Worm (Caenorhabditis elegans) whole organism, L1 larva: ENCODE measurements around the gene F44G4.6.

Experiments used
- aly-2 ChIP-seq: fragments of 150-350 bp; optimal IDR thresholded peaks from 2 replicates; lab custom pipeline; 2014; ENCODE audit warnings: missing biosample characterization, missing genetic modification characterization
- blmp-1 ChIP-seq: fragments of 150-350 bp; optimal IDR thresholded peaks from 2 replicates; lab custom pipeline; 2014; ENCODE audit warnings: missing biosample characterization, missing genetic modification characterization
- ceh-63 ChIP-seq: fragments of 200-800 bp; sonication (Bioruptor generic); optimal IDR thresholded peaks from 2 replicates; lab custom pipeline; 2018; ENCODE audit warnings: mild to moderate bottlenecking, missing genetic modification characterization, missing compliant biosample characterization
- ceh-82 ChIP-seq, 3 experiments: fragments of 150-350 bp in 1 of 3; sonication (generic microtip) in 2 of 3; optimal IDR thresholded peaks; 2 replicates each; lab custom pipeline; 2014 to 2017; ENCODE audit warnings: missing biosample characterization in 3 of 3, missing genetic modification characterization in 3 of 3
- ceh-90 ChIP-seq: sonication (generic microtip); optimal IDR thresholded peaks from 2 replicates; lab custom pipeline; 2016; ENCODE audit warnings: missing genetic modification characterization, missing compliant biosample characterization
- ces-1 ChIP-seq: fragments of 150-350 bp; optimal IDR thresholded peaks from 2 replicates; lab custom pipeline; 2014; ENCODE audit warnings: missing biosample characterization, missing genetic modification reagents, missing genetic modification characterization
- dsc-1 ChIP-seq: sonication (generic microtip); optimal IDR thresholded peaks from 2 replicates; lab custom pipeline; 2016; ENCODE audit warnings: mild to moderate bottlenecking, missing genetic modification characterization, missing compliant biosample characterization
- efl-1 ChIP-seq, 4 experiments: fragments of 150-350 bp; optimal IDR thresholded peaks in 3 of 4; peaks in 1 of 4; 1 replicate in 1 of 4; 2 replicates in 3 of 4; lab custom pipeline; 2014; ENCODE audit warnings: missing biosample characterization in 2 of 4, missing genetic modification characterization in 2 of 4, missing genetic modification reagents in 2 of 4
- egl-13 ChIP-seq: sonication (generic microtip); optimal IDR thresholded peaks from 2 replicates; lab custom pipeline; 2016; ENCODE audit warnings: missing genotype, missing genetic modification reagents, missing genetic modification characterization, missing compliant biosample characterization
- egl-27 ChIP-seq, 2 experiments: fragments of 150-350 bp in 1 of 2; sonication (generic microtip); optimal IDR thresholded peaks; 3 replicates each; lab custom pipeline; 2017 to 2018; ENCODE audit warnings: missing biosample characterization in 2 of 2, missing genetic modification characterization in 2 of 2, missing genetic modification reagents in 2 of 2
- elt-2 ChIP-seq: sonication (generic microtip); optimal IDR thresholded peaks from 2 replicates; lab custom pipeline; 2016; ENCODE audit warnings: missing genetic modification characterization, mild to moderate bottlenecking, inconsistent platforms, missing compliant biosample characterization, missing genetic modification reagents
- fkh-8 ChIP-seq: sonication (generic microtip); optimal IDR thresholded peaks from 2 replicates; lab custom pipeline; 2016; ENCODE audit warnings: mild to moderate bottlenecking, missing genetic modification characterization, missing compliant biosample characterization
- fos-1 ChIP-seq: fragments of 150-350 bp; optimal IDR thresholded peaks from 2 replicates; lab custom pipeline; 2014; ENCODE audit warnings: missing biosample characterization, missing genetic modification characterization
- hpl-2 ChIP-seq: fragments of 150-350 bp; optimal IDR thresholded peaks from 2 replicates; lab custom pipeline; 2014; ENCODE audit warnings: missing biosample characterization, missing genetic modification reagents, missing genetic modification characterization
- irx-1 ChIP-seq: sonication (generic microtip); optimal IDR thresholded peaks from 2 replicates; lab custom pipeline; 2016; ENCODE audit warnings: missing genetic modification characterization, missing compliant biosample characterization
- lin-13 ChIP-seq: fragments of 150-350 bp; optimal IDR thresholded peaks from 2 replicates; lab custom pipeline; 2014; ENCODE audit warnings: missing biosample characterization, missing genetic modification reagents, missing genetic modification characterization
- lin-14 ChIP-seq: fragments of 200-800 bp; sonication (Bioruptor generic); optimal IDR thresholded peaks from 2 replicates; lab custom pipeline; 2018; ENCODE audit warnings: mild to moderate bottlenecking, missing genetic modification characterization, moderate library complexity, missing compliant biosample characterization
- lin-39 ChIP-seq: fragments of 150-350 bp; optimal IDR thresholded peaks from 2 replicates; lab custom pipeline; 2014; ENCODE audit warnings: missing biosample characterization, missing genetic modification reagents, missing genetic modification characterization
- lsy-2 ChIP-seq, 2 experiments: fragments of 150-350 bp; optimal IDR thresholded peaks; 2 replicates each; lab custom pipeline; 2014; ENCODE audit warnings: missing biosample characterization in 2 of 2, missing genetic modification characterization in 2 of 2
- nhr-20 ChIP-seq: sonication (generic microtip); optimal IDR thresholded peaks from 2 replicates; lab custom pipeline; 2016; ENCODE audit warnings: mild to moderate bottlenecking, missing genetic modification characterization, missing compliant biosample characterization
- nhr-237 ChIP-seq: fragments of 150-350 bp; optimal IDR thresholded peaks from 2 replicates; lab custom pipeline; 2014; ENCODE audit warnings: missing biosample characterization, missing genetic modification characterization
- nhr-47 ChIP-seq: sonication (generic microtip); optimal IDR thresholded peaks from 2 replicates; lab custom pipeline; 2016; ENCODE audit warnings: mild to moderate bottlenecking, missing genetic modification characterization, moderate library complexity, missing compliant biosample characterization
- nhr-71 ChIP-seq: sonication (generic microtip); optimal IDR thresholded peaks from 2 replicates; lab custom pipeline; 2016; ENCODE audit warnings: mild to moderate bottlenecking, missing genetic modification characterization, moderate library complexity, missing compliant biosample characterization
- nhr-76 ChIP-seq: sonication (generic microtip); optimal IDR thresholded peaks from 2 replicates; lab custom pipeline; 2017; ENCODE audit warnings: missing biosample characterization, missing genetic modification characterization
- pax-3 ChIP-seq: fragments of 200-800 bp; sonication (Bioruptor generic); optimal IDR thresholded peaks from 2 replicates; lab custom pipeline; 2018; ENCODE audit warnings: mild to moderate bottlenecking, missing genetic modification characterization, moderate library complexity, missing compliant biosample characterization
- pqm-1 ChIP-seq: sonication (generic microtip); optimal IDR thresholded peaks from 3 replicates; lab custom pipeline; 2017; ENCODE audit warnings: missing biosample characterization, missing genetic modification characterization
- rnt-1 ChIP-seq: sonication (generic microtip); optimal IDR thresholded peaks from 2 replicates; lab custom pipeline; 2016; ENCODE audit warnings: mild to moderate bottlenecking, missing genetic modification characterization, moderate library complexity, missing compliant biosample characterization
- snpc-4 ChIP-seq: fragments of 150-350 bp; optimal IDR thresholded peaks from 2 replicates; lab custom pipeline; 2014; ENCODE audit warnings: missing biosample characterization, missing genetic modification characterization
- snu-23 ChIP-seq: sonication (generic microtip); optimal IDR thresholded peaks from 2 replicates; lab custom pipeline; 2016; ENCODE audit warnings: missing genetic modification characterization, missing compliant biosample characterization
- sox-4 ChIP-seq: sonication (generic microtip); optimal IDR thresholded peaks from 2 replicates; lab custom pipeline; 2016; ENCODE audit warnings: missing genetic modification characterization, missing compliant biosample characterization
- sptf-1 ChIP-seq: fragments of 150-350 bp; optimal IDR thresholded peaks from 2 replicates; lab custom pipeline; 2014; ENCODE audit warnings: missing biosample characterization, missing genetic modification characterization
- tlp-1 ChIP-seq: fragments of 150-350 bp; optimal IDR thresholded peaks from 2 replicates; lab custom pipeline; 2014; ENCODE audit warnings: missing biosample characterization, missing genetic modification characterization
- unc-30 ChIP-seq: sonication (generic microtip); optimal IDR thresholded peaks from 2 replicates; lab custom pipeline; 2017; ENCODE audit warnings: missing biosample characterization, missing genetic modification characterization
- unc-86 ChIP-seq: sonication (generic microtip); optimal IDR thresholded peaks from 2 replicates; lab custom pipeline; 2016; ENCODE audit warnings: missing genetic modification characterization, missing compliant biosample characterization
- vab-15 ChIP-seq: sonication (generic microtip); optimal IDR thresholded peaks from 2 replicates; lab custom pipeline; 2017; ENCODE audit warnings: missing genotype, mild to moderate bottlenecking, missing genetic modification characterization, missing compliant biosample characterization

The F44G4.6 gene

ce11 chrII:9013341-9013740 is 11.7 kb upstream of the F44G4.6 start (continued):
- TF ChIP-seq snu-23 (GFP tag; lab: Kevin White, UChicago) (no peak), unc-30 (tag; lab: Kevin White, UChicago) (no peak), egl-27 (tag; optimal IDR thresholded peaks at IDR 0.05; lab: Kevin White, UChicago) (no peak), ces-1 (GFP tag; lab: Kevin White, UChicago) (no peak), ceh-90 (tag; lab: Kevin White, UChicago) (no peak), nhr-76 (tag; lab: Kevin White, UChicago) (no peak), lin-13 (no peak), vab-15 (tag; lab: Kevin White, UChicago) (no peak)
- TF ChIP-seq, all 84 proteins: peak for 13

- TF ChIP-seq unc-86 (tag; lab: Kevin White, UChicago), result no peak
- no peak for TF ChIP-seq lin-13
- no peak for TF ChIP-seq snu-23 (GFP tag; lab: Kevin White, UChicago)
- no peak for TF ChIP-seq sox-4 (tag; lab: Kevin White, UChicago)
- TF ChIP-seq blmp-1 (tag; lab: Kevin White, UChicago), result no peak
- peak in 1 of 3 experiments; percentile 12 for TF ChIP-seq ceh-82 (tag; optimal IDR thresholded peaks at IDR 0.05; lab: Kevin White, UChicago)
- peak; percentile 74 for TF ChIP-seq lin-14 (GFP tag; lab: Kevin White, UChicago)
- no peak for TF ChIP-seq pax-3 (tag; lab: Kevin White, UChicago)
These were observed 9.1 kb upstream of the F44G4.6 start for ce11 chrII:9010708-9011107.

- TF ChIP-seq hpl-2 (GFP tag; lab: Kevin White, UChicago), result no peak
- TF ChIP-seq elt-2, result peak; percentile 88
- TF ChIP-seq ceh-63 (GFP tag; lab: Kevin White, UChicago), result no peak
- TF ChIP-seq lsy-2 (tag; optimal IDR thresholded peaks at IDR 0.05; lab: Kevin White, UChicago), result no peak
- peak; percentile 76 for TF ChIP-seq pqm-1
- no peak for TF ChIP-seq efl-1 (optimal IDR thresholded peaks at IDR 0.05; lab: Kevin White, UChicago)
- peak in 1 of 2 experiments; percentile 59 for TF ChIP-seq efl-1 (GFP tag; optimal IDR thresholded peaks at IDR 0.05 in 1 of 2; lab: Kevin White, UChicago)
- TF ChIP-seq sox-4 (tag; lab: Kevin White, UChicago), result peak; percentile 35
- TF ChIP-seq rnt-1 (tag; lab: Kevin White, UChicago), result no peak
- peak; percentile 84 for TF ChIP-seq nhr-71 (tag; lab: Kevin White, UChicago)
- peak; percentile 57 for TF ChIP-seq nhr-47
- TF ChIP-seq aly-2 (tag; lab: Kevin White, UChicago), result no peak
- TF ChIP-seq nhr-20 (tag; lab: Kevin White, UChicago), result no peak
- TF ChIP-seq fkh-8 (tag; lab: Kevin White, UChicago), result peak; percentile 82
- TF ChIP-seq dsc-1 (tag; lab: Kevin White, UChicago), result peak; percentile 55
- TF ChIP-seq pax-3 (tag; lab: Kevin White, UChicago), result peak; percentile 67
- peak; percentile 52 for TF ChIP-seq tlp-1
- TF ChIP-seq, all 84 proteins: peak for 10
These were observed 8.5 kb upstream of the F44G4.6 start for ce11 chrII:9009976-9010702.

- TF ChIP-seq unc-86 (tag; lab: Kevin White, UChicago) (no peak), lsy-2 (tag; optimal IDR thresholded peaks at IDR 0.05; lab: Kevin White, UChicago) (no peak), fos-1 (no peak), aly-2 (tag; lab: Kevin White, UChicago) (no peak), egl-13 (no peak), nhr-237 (no peak), snpc-4 (tag; lab: Kevin White, UChicago) (no peak), sptf-1 (tag; lab: Kevin White, UChicago) (no peak), lin-39 (no peak), tlp-1 (no peak), irx-1 (tag; lab: Kevin White, UChicago) (no peak), fkh-8 (tag; lab: Kevin White, UChicago) (no peak), efl-1 (optimal IDR thresholded peaks at IDR 0.05; lab: Kevin White, UChicago) (no peak), efl-1 (GFP tag; optimal IDR thresholded peaks at IDR 0.05 in 1 of 2; lab: Kevin White, UChicago) (no peak)
These were observed 6.1 kb upstream of the F44G4.6 start for ce11 chrII:9007741-9008140.
